Worm (Caenorhabditis elegans) whole organism, dauer: ENCODE results near the gene srh-47.

ENCODE experiments used
- unc-62 ChIP-seq: sonication (generic microtip); optimal IDR thresholded peaks from 2 replicates; lab custom pipeline; 2017; ENCODE audit warnings: missing biosample characterization, missing genetic modification reagents, missing genetic modification characterization

srh-47 gene

ce11 chrV:11300539-11300938 is at the start of gene srh-47:
TSS of gene srh-47 (minus strand) at chrV:11300639.
- TF ChIP-seq unc-62 (GFP tag; lab: Kevin White, UChicago) = no peak

DNA sequence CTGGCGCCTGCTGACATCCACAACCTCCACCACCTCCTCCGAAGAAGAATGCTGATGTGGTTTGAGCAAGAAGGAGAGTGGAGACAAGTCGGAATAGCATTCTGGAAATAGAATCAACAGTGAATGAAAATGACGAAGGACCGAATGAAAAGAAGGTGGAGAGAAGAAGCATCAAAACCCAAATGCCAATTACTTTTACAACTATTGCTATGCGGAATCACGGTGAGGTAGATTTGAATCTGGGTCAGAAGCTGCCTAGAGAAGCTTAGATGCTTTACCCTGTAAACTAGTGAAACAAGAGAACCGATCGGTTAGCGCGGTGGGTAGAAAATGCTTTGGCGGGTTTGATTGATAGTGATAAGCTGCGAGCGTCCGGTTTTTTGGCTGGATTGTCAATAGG is 46.5 kb upstream of the srh-47 start, which contains the start of gene grl-7:
Gene grl-7 (minus strand): TSS at position 101 of the 400 bp plus-strand sequence.
- no peak for TF ChIP-seq unc-62 (GFP tag; lab: Kevin White, UChicago)

DNA sequence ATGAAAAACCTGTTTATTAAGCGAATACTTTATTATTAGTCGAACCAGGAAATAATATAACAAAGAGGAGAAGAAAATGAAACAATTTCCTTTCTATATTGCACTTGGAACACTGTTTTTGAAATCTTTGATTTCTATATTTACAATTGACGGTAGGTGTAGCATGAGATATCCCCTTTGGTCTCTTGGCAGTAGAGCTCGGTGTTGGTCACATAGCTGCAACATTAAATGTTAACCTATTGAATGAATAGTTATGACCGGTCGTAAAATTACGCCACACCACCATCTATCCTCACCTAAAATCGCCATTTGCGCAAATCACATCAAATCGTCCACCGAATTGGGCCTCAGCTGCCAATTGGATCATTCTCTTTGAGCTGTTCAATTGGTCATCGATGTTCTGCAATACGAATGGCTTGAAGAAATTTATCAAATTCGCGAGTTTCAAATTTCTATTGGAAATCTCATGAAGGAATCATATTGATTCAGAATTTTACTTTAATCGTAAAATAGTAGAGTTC is 44.4 kb upstream of the srh-47 start:
- TF ChIP-seq unc-62 (GFP tag; lab: Kevin White, UChicago) = no peak

ce11 chrV:11344112-11344511 is 43.7 kb upstream of the srh-47 start:
- no peak for TF ChIP-seq unc-62 (GFP tag; lab: Kevin White, UChicago)

ce11 chrV:11341913-11342312 is 41.5 kb upstream of the srh-47 start, which contains the start of gene T02E9.5:
TSS of gene T02E9.5 (plus strand) at chrV:11342233.
- no peak for TF ChIP-seq unc-62 (GFP tag; lab: Kevin White, UChicago)

- no peak for TF ChIP-seq unc-62 (GFP tag; lab: Kevin White, UChicago)
These were observed 40.8 kb upstream of the srh-47 start for ce11 chrV:11341130-11341675.

ce11 chrV:11336877-11337276 is 36.4 kb upstream of the srh-47 start:
- TF ChIP-seq unc-62 (GFP tag; lab: Kevin White, UChicago) = no peak

ce11 chrV:11335757-11336418 is 35.4 kb upstream of the srh-47 start:
- no peak for TF ChIP-seq unc-62 (GFP tag; lab: Kevin White, UChicago)

DNA sequence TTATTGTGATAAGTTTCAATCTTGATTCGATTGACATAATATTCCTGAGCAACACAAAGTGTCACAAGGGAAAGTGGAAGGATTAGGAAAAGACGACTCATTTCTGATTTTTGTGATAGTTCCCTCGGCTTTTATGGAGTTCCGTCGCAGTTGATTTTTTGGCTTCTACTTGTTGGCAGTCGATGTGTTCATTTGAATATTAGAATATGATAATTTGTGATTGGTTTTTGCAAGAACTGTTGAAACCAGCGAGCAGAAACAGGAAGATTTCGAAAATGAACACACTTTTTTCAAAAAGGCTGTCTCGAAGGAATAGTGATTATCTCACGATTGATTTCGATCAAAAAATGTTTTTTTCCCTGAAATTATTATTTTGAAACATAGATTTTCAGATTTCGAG is 33.8 kb upstream of the srh-47 start, which contains the start of gene T02E9.6:
Gene T02E9.6 (minus strand): TSS at position 101 of the 400 bp plus-strand sequence.
- TF ChIP-seq unc-62 (GFP tag; lab: Kevin White, UChicago) = no peak

ce11 chrV:11329100-11329499 is 28.7 kb upstream of the srh-47 start, which contains the start of gene F47G9.6:
TSS of gene F47G9.6 (plus strand) at chrV:11329400.
- TF ChIP-seq unc-62 (GFP tag; lab: Kevin White, UChicago) = no peak

DNA sequence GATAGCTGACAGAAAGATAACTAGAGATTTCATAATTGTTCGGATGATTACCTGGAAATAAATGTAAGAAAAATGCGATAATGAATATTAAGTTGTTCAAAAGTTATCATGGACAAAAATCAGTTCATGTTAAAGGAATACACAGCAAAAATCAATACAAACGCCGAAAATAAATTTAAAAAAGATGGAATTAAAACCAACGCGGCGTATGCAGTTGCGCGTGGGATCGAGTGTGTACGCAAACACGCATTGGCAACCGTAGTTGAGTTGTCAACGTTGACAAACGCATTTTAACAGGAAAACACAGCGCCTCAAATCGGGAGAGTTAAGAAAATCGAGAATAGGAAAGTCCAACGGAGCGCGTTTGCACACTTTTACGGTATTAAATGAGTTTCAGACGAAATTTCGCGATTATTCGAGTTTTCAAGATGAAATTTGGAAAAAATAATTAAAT is 26.5 kb upstream of the srh-47 start, which contains the start of gene tmed-10:
Gene tmed-10 (minus strand): TSS at position 51 of the 454 bp plus-strand sequence.
- TF ChIP-seq unc-62 (GFP tag; lab: Kevin White, UChicago) = no peak

DNA sequence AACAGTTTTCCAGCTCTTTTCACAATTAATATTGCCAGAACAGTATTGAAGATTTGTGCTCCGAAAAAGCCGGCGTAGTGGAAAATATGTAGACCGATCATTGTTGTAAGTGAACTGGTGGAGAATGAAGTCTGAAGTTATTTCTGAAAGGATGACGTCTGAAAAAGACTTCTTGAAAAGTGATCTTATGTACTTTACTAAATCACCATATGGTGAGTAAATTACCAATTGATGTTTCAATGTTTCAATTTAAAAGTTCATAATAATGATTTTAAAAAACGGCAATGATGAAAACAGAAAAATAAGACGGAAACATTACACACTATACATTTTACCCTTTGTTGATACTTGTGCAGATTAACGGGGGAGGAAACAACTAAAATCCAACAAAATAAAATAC is 23.3 kb upstream of the srh-47 start, which contains the start of gene str-141:
Gene str-141 (minus strand): TSS at position 101 of the 400 bp plus-strand sequence.
- no peak for TF ChIP-seq unc-62 (GFP tag; lab: Kevin White, UChicago)

- no peak for TF ChIP-seq unc-62 (GFP tag; lab: Kevin White, UChicago)
These were observed 21.3 kb upstream of the srh-47 start, which contains the start of gene F47G9.4 for ce11 chrV:11321719-11322118. TSS of gene F47G9.4 (minus strand) at chrV:11321816.

DNA sequence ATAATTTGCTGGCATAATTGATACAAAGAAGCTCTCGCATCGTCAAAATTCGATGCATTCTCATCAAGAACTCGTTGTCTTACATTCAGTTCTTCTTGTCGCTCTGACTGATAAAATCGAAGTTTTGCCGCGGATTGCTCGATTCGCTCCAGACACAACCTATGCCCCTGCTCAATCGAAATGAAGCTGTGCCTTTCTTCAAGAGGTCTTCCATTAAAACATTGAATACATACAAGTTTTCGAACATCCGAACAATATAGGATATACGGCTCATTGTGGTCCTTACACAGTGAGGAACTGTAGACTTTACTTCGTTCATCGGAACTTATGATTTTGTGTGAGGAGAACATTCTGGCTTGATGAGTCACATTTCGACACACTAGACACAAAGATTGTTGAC is 20.4 kb upstream of the srh-47 start:
- no peak for TF ChIP-seq unc-62 (GFP tag; lab: Kevin White, UChicago)

DNA sequence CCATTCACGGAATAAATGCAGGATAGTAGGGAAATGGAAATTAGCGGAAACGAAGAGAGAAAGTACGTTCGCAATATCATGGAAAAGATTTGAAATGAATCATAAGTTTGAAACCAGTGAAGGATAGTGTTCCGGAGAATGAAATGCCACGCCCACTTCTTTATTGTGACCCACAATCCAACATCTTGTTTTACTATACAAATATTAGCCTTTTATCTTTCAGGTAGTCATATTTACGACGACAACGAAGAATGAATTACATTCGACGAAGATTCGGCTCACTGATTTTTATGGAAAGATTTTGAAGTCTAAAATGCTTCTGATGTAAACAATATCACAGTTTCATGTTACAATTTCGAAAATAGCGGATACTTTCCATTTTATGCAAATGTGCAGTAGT is 16.4 kb upstream of the srh-47 start, which contains the start of gene cutl-18:
Gene cutl-18 (minus strand): TSS at position 101 of the 400 bp plus-strand sequence.
- no peak for TF ChIP-seq unc-62 (GFP tag; lab: Kevin White, UChicago)
